Worm (Caenorhabditis elegans) whole organism, L4/young adult: ENCODE measurements around the gene F36G9.13.

Source experiments
- W03F9.2 ChIP-seq: fragments of 150-350 bp; optimal IDR thresholded peaks from 2 replicates; lab custom pipeline; 2014; ENCODE audit warnings: missing biosample characterization, missing genetic modification characterization
- him-1 ChIP-seq: sonication (generic microtip); optimal IDR thresholded peaks from 2 replicates; lab custom pipeline; 2016; ENCODE audit warnings: missing genotype, missing genetic modification reagents, missing genetic modification characterization, missing compliant biosample characterization

ce11 chrV:16023559-16023958 lies 40.5 kb downstream of the F36G9.13 start:
- TF ChIP-seq him-1 (no peak), W03F9.2 (tag; lab: Kevin White, UChicago) (no peak)
